Fruit fly (Drosophila melanogaster): Measurements from ENCODE around the gene Ets65A.

- TF ChIP-seq Clk (GFP tag; optimal IDR thresholded peaks at IDR 0.05) (no peak), Hr96 (GFP tag; optimal IDR thresholded peaks at IDR 0.05) (no peak), bab1 (GFP tag; optimal IDR thresholded peaks at IDR 0.05) (no peak), CG11617 (GFP tag; optimal IDR thresholded peaks at IDR 0.05) (no peak), CG7045 (GFP tag; optimal IDR thresholded peaks at IDR 0.05) (no peak), tj (GFP tag; optimal IDR thresholded peaks at IDR 0.05) (no peak), CG14711 (tag; optimal IDR thresholded peaks at IDR 0.05) (no peak), ovo (GFP tag; optimal IDR thresholded peaks at IDR 0.05) (no peak), cic (GFP tag; optimal IDR thresholded peaks at IDR 0.05) (no peak), Crg-1 (GFP tag; optimal IDR thresholded peaks at IDR 0.05) (no peak), kay (GFP tag; ENCODE audit: borderline replicate concordance) (peak; percentile 8), Mnt (GFP tag; optimal IDR thresholded peaks at IDR 0.05) (no peak), CG7101 (tag; optimal IDR thresholded peaks at IDR 0.05) (no peak), pad (GFP tag; optimal IDR thresholded peaks at IDR 0.05) (no peak)
Observed at dm6 chr3L:6052021-6052420, 45.4 kb upstream of the Ets65A start, which contains the start of gene Jon65Aii.

Measured in whole organism, adult.